Fruit fly (Drosophila melanogaster): ENCODE data around the gene ND-B22.

ND-B22 gene

DNA sequence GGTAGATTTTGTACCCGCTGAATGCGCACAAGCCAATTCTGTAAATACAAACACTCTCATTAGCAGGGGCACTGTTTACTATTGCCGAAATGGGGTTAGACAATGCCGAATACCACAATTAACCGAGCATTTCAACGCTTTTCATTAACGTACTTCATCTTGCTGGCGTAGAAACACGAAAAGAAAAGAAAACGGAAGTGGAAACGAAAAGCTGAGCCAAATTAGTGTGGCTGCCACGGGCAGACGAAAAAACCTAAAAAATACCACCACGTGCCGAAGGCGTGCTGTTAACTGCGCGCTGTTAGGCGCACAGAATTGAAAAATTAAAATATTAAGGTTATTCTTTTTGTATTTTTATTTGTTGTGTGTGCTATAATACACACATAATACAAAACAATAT is 24.0 kb upstream of the ND-B22 start, which contains the start of gene RpL24 (continued):
- TF ChIP-seq CG31627 (GFP tag; optimal IDR thresholded peaks at IDR 0.05) = peak; percentile 79
- peak; percentile 36 for TF ChIP-seq CG11902 (GFP tag; optimal IDR thresholded peaks at IDR 0.05)
- TF ChIP-seq CG6808 (GFP tag; optimal IDR thresholded peaks at IDR 0.05) = peak; percentile 78
- peak; percentile 73 for TF ChIP-seq CG8319 (GFP tag; optimal IDR thresholded peaks at IDR 0.05)
- peak; percentile 23 for TF ChIP-seq Lpt (GFP tag; optimal IDR thresholded peaks at IDR 0.05)
- TF ChIP-seq CG6854 (GFP tag; optimal IDR thresholded peaks at IDR 0.05) = peak; percentile 98
- TF ChIP-seq acj6 (GFP tag; optimal IDR thresholded peaks at IDR 0.05) = peak; percentile 85
- peak; percentile 93 for TF ChIP-seq esn (GFP tag; optimal IDR thresholded peaks at IDR 0.05)

DNA sequence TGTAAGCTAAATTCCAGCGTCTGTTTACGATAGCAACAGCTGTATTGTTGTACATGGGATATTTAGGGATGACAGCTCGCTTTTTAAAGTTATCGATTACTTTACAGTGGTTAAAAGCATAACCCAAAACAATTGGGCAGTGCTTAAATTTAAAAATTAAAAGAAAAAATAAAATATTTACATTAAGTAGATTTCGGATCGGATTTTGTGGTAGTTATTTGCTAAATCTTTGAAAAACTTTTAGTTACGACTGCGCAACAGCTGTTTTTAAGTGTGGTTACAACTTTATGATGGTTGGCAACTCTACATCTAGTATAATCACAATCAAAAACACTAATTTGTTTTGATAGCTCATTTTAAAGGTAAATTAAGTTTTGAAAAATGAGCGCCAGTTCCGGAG is 16.3 kb upstream of the ND-B22 start, which contains the start of the genes Ing5 and CG7099:
Gene Ing5, minus strand, starts transcription at position 58 of the 400 bp plus-strand sequence.
Gene CG7099, plus strand, starts transcription at position 317 of the 400 bp plus-strand sequence.
- TF ChIP-seq Blimp-1 (GFP tag; optimal IDR thresholded peaks at IDR 0.05) = peak; percentile 78
- peak; percentile 92 for TF ChIP-seq Eip93F (GFP tag; optimal IDR thresholded peaks at IDR 0.05)
- peak; percentile 95 for TF ChIP-seq Met (GFP tag; optimal IDR thresholded peaks at IDR 0.05)
- peak; percentile 95 for TF ChIP-seq Smox (GFP tag; optimal IDR thresholded peaks at IDR 0.05)
- peak; percentile 95 for TF ChIP-seq Hr39 (GFP tag; optimal IDR thresholded peaks at IDR 0.05)
- TF ChIP-seq Sox15 (GFP tag; optimal IDR thresholded peaks at IDR 0.05) = peak; percentile 94
- TF ChIP-seq topi (GFP tag; optimal IDR thresholded peaks at IDR 0.05) = peak; percentile 95
- no peak for TF ChIP-seq fd85E (GFP tag; optimal IDR thresholded peaks at IDR 0.05)
- peak; percentile 96 for TF ChIP-seq Sox102F (GFP tag; optimal IDR thresholded peaks at IDR 0.05)
- peak; percentile 19 for TF ChIP-seq Hr38 (GFP tag; optimal IDR thresholded peaks at IDR 0.05)
- peak; percentile 96 for TF ChIP-seq achi (GFP tag; optimal IDR thresholded peaks at IDR 0.05)
- peak; percentile 82 for TF ChIP-seq CG6854 (GFP tag; optimal IDR thresholded peaks at IDR 0.05)
- peak; percentile 90 for TF ChIP-seq CG7368 (GFP tag; optimal IDR thresholded peaks at IDR 0.05)
- peak; percentile 94 for TF ChIP-seq Ets96B (tag; optimal IDR thresholded peaks at IDR 0.05)
- TF ChIP-seq cyc (GFP tag; optimal IDR thresholded peaks at IDR 0.05) = peak; percentile 95
- TF ChIP-seq CG10669 (GFP tag; optimal IDR thresholded peaks at IDR 0.05) = peak; percentile 93
- peak; percentile 95 for TF ChIP-seq fkh (GFP tag; optimal IDR thresholded peaks at IDR 0.05)
- peak; percentile 94 for TF ChIP-seq CG11902 (GFP tag; optimal IDR thresholded peaks at IDR 0.05)
- TF ChIP-seq fd59A (GFP tag; optimal IDR thresholded peaks at IDR 0.05) = peak; percentile 84
- peak; percentile 93 for TF ChIP-seq Gug (GFP tag; IDR thresholded peaks at IDR 0.05)
- TF ChIP-seq CG8119 (GFP tag; IDR thresholded peaks at IDR 0.05) = peak; percentile 86
- TF ChIP-seq CG8319 (GFP tag; optimal IDR thresholded peaks at IDR 0.05) = peak; percentile 90
- peak; percentile 96 for TF ChIP-seq CG31627 (GFP tag; optimal IDR thresholded peaks at IDR 0.05)
- TF ChIP-seq dsx (GFP tag; optimal IDR thresholded peaks at IDR 0.05; ENCODE audit: poor library complexity, severe bottlenecking) = peak; percentile 88
- TF ChIP-seq CG15336 (GFP tag; IDR thresholded peaks at IDR 0.05) = peak; percentile 89
- TF ChIP-seq OdsH (GFP tag; optimal IDR thresholded peaks at IDR 0.05) = peak; percentile 97
- TF ChIP-seq CG4318 (GFP tag; optimal IDR thresholded peaks at IDR 0.05) = peak; percentile 91
- peak; percentile 90 for TF ChIP-seq CG11294 (GFP tag; IDR thresholded peaks at IDR 0.05)
- TF ChIP-seq CG10631 (GFP tag; optimal IDR thresholded peaks at IDR 0.05) = peak; percentile 97
- TF ChIP-seq esn (GFP tag; optimal IDR thresholded peaks at IDR 0.05) = peak; percentile 97
- TF ChIP-seq Eip78C (GFP tag) = peak; percentile 98
- peak; percentile 94 for TF ChIP-seq CG32006 (GFP tag; optimal IDR thresholded peaks at IDR 0.05)
- peak; percentile 90 for TF ChIP-seq Lpt (GFP tag; optimal IDR thresholded peaks at IDR 0.05)
- no peak for TF ChIP-seq CG9139 (GFP tag; optimal IDR thresholded peaks at IDR 0.05)
- peak; percentile 88 to 92 for TF ChIP-seq salr (GFP tag; optimal IDR thresholded peaks at IDR 0.05)
- peak; percentile 96 for TF ChIP-seq Hr4 (GFP tag; optimal IDR thresholded peaks at IDR 0.05)
- TF ChIP-seq CG11762 (GFP tag; optimal IDR thresholded peaks at IDR 0.05; ENCODE audit: insufficient read depth) = peak; percentile 92
- peak; percentile 88 for TF ChIP-seq dac (GFP tag; optimal IDR thresholded peaks at IDR 0.05)
- peak; percentile 93 for TF ChIP-seq Eip75B (GFP tag; optimal IDR thresholded peaks at IDR 0.05)
- TF ChIP-seq CG6163 (GFP tag; IDR thresholded peaks at IDR 0.05) = peak; percentile 96
- peak; percentile 95 for TF ChIP-seq pdm3 (GFP tag; optimal IDR thresholded peaks at IDR 0.05)
- peak; percentile 96 for TF ChIP-seq eg (GFP tag; IDR thresholded peaks at IDR 0.05)
- TF ChIP-seq CG6808 (GFP tag; optimal IDR thresholded peaks at IDR 0.05) = peak; percentile 80
- TF ChIP-seq CG1621 (tag; optimal IDR thresholded peaks at IDR 0.05) = peak; percentile 86
- TF ChIP-seq CG16779 (tag; optimal IDR thresholded peaks at IDR 0.05) = no peak
- peak in 1 of 2 experiments; percentile 89 for TF ChIP-seq ss (GFP tag; optimal IDR thresholded peaks at IDR 0.05)
- TF ChIP-seq spab (GFP tag; optimal IDR thresholded peaks at IDR 0.05) = no peak
